Worm (Caenorhabditis elegans) whole organism, L3 larva: ENCODE data around the gene rad-50.

Experiments used
- ceh-82 ChIP-seq: fragments of 150-350 bp; optimal IDR thresholded peaks from 2 replicates; lab custom pipeline; 2014; ENCODE audit warnings: missing biosample characterization, missing genetic modification characterization
- eor-1 ChIP-seq, 2 experiments: fragments of 150-350 bp; optimal IDR thresholded peaks; 2 replicates each; lab custom pipeline; 2014 to 2018; ENCODE audit warnings: missing biosample characterization in 2 of 2, missing genetic modification characterization in 2 of 2
- hmg-11 ChIP-seq: sonication (generic microtip); optimal IDR thresholded peaks from 2 replicates; lab custom pipeline; 2016; ENCODE audit warnings: missing genetic modification characterization, missing compliant biosample characterization
- lin-15B ChIP-seq: fragments of 150-350 bp; optimal IDR thresholded peaks from 2 replicates; lab custom pipeline; 2014; ENCODE audit warnings: missing biosample characterization, missing genetic modification characterization
- nfya-1 ChIP-seq: sonication (generic microtip); optimal IDR thresholded peaks from 2 replicates; lab custom pipeline; 2017; ENCODE audit warnings: missing genetic modification characterization, mild to moderate bottlenecking, missing compliant biosample characterization, antibody characterized with exemption, moderate library complexity; ENCODE audit not compliant: insufficient read depth
- nhr-11 ChIP-seq: fragments of 150-350 bp; optimal IDR thresholded peaks from 2 replicates; lab custom pipeline; 2014; ENCODE audit warnings: missing biosample characterization, missing genetic modification characterization
- nhr-237 ChIP-seq: fragments of 150-350 bp; optimal IDR thresholded peaks from 2 replicates; lab custom pipeline; 2014; ENCODE audit warnings: missing biosample characterization, missing genetic modification characterization
- nhr-77 ChIP-seq: fragments of 150-350 bp; optimal IDR thresholded peaks from 2 replicates; lab custom pipeline; 2014; ENCODE audit warnings: missing biosample characterization, missing genetic modification characterization
- unc-62 ChIP-seq: fragments of 150-350 bp; sonication (generic microtip); optimal IDR thresholded peaks from 4 replicates; lab custom pipeline; 2014; ENCODE audit warnings: missing biosample characterization, missing genetic modification reagents, missing genetic modification characterization
- ztf-11 ChIP-seq: fragments of 150-350 bp; optimal IDR thresholded peaks from 2 replicates; lab custom pipeline; 2014; ENCODE audit warnings: missing biosample characterization, missing genetic modification characterization

ce11 chrV:12258922-12259321, 13.5 kb downstream of the rad-50 start, which contains the start of gene ugt-56:
- no peak for TF ChIP-seq lin-15B (tag; lab: Kevin White, UChicago)
- no peak for TF ChIP-seq nhr-11
- TF ChIP-seq unc-62 (GFP tag; lab: Kevin White, UChicago): no peak
- no peak for TF ChIP-seq nhr-77
- no peak for TF ChIP-seq eor-1 (tag; optimal IDR thresholded peaks at IDR 0.05; lab: Kevin White, UChicago)
- no peak for TF ChIP-seq nfya-1
- no peak for TF ChIP-seq nhr-237 (tag; lab: Kevin White, UChicago)
- no peak for TF ChIP-seq hmg-11 (tag; lab: Kevin White, UChicago)
- no peak for TF ChIP-seq ceh-82
- TF ChIP-seq ztf-11 (tag; lab: Kevin White, UChicago): no peak
